Worm (Caenorhabditis elegans) whole organism, mixed stage, embryonic: ENCODE data around the gene H43E16.1.

ENCODE experiments used
- ceh-43 ChIP-seq: fragments of 200-800 bp; sonication (Bioruptor generic); optimal IDR thresholded peaks from 2 replicates; lab custom pipeline; 2018; ENCODE audit warnings: mild to moderate bottlenecking, missing genetic modification characterization, moderate library complexity, missing compliant biosample characterization
- ces-1 ChIP-seq: fragments of 150-350 bp; optimal IDR thresholded peaks from 2 replicates; lab custom pipeline; 2014; ENCODE audit warnings: missing biosample characterization, missing genetic modification reagents, missing genetic modification characterization
- snpc-4 ChIP-seq: fragments of 150-350 bp; optimal IDR thresholded peaks from 2 replicates; lab custom pipeline; 2014; ENCODE audit warnings: missing biosample characterization, missing genetic modification characterization
- sptf-1 ChIP-seq: sonication (generic microtip); optimal IDR thresholded peaks from 2 replicates; lab custom pipeline; 2017; ENCODE audit warnings: mild to moderate bottlenecking, missing genetic modification characterization, moderate library complexity, missing compliant biosample characterization
- unc-39 ChIP-seq: fragments of 150-350 bp; optimal IDR thresholded peaks from 2 replicates; lab custom pipeline; 2014; ENCODE audit warnings: missing biosample characterization, missing genetic modification characterization

- TF ChIP-seq sptf-1 (tag; lab: Kevin White, UChicago) (no peak), snpc-4 (no peak), ceh-43 (no peak), unc-39 (no peak), ces-1 (GFP tag; lab: Kevin White, UChicago) (no peak)
Observed at ce11 chrII:6683663-6684285, 9.7 kb downstream of the H43E16.1 start, which contains the start of gene gyf-1.
